Worm (Caenorhabditis elegans) whole organism, midembryonic: ENCODE data around the gene tps-1.

ENCODE experiments used
- T22C8.4 ChIP-seq: fragments of 200-800 bp; sonication (Bioruptor generic); IDR thresholded peaks from 2 replicates; pipeline ENCODE4 v1.3.6; 2022; ENCODE audit warnings: missing genetic modification characterization, missing compliant biosample characterization
- cog-1 ChIP-seq: sonication (generic microtip); optimal IDR thresholded peaks from 2 replicates; lab custom pipeline; 2016; ENCODE audit warnings: missing genetic modification characterization, missing compliant biosample characterization
- flt-1 ChIP-seq: fragments of 200-800 bp; sonication (Bioruptor generic); IDR thresholded peaks from 2 replicates; pipeline ENCODE4 v1.3.6; 2022; ENCODE audit warnings: missing genetic modification characterization, missing compliant biosample characterization
- klf-2 ChIP-seq: fragments of 200-800 bp; sonication (Bioruptor generic); conservative IDR thresholded peaks from 2 replicates; pipeline ENCODE4 v1.3.6; 2022; ENCODE audit warnings: missing genetic modification reagents, missing genetic modification characterization, missing compliant biosample characterization
- med-1 ChIP-seq: sonication (generic microtip); optimal IDR thresholded peaks from 2 replicates; lab custom pipeline; 2017; ENCODE audit warnings: missing genetic modification characterization, mild to moderate bottlenecking, missing compliant biosample characterization, antibody characterized with exemption, missing genetic modification reagents; ENCODE audit not compliant: insufficient read depth
- ref-1 ChIP-seq: fragments of 200-800 bp; sonication (Bioruptor generic); conservative IDR thresholded peaks from 2 replicates; pipeline ENCODE4 v1.3.6; 2022; ENCODE audit warnings: missing genetic modification reagents, missing genetic modification characterization, missing compliant biosample characterization
- tab-1 ChIP-seq: fragments of 200-800 bp; sonication (Bioruptor generic); IDR thresholded peaks from 2 replicates; pipeline ENCODE4 v1.3.6; 2022; ENCODE audit warnings: missing genetic modification characterization, missing compliant biosample characterization
- ztf-23 ChIP-seq: fragments of 200-800 bp; sonication (Bioruptor generic); IDR thresholded peaks from 2 replicates; pipeline ENCODE4 v1.3.6; 2022; ENCODE audit warnings: missing genetic modification reagents, missing genetic modification characterization, missing compliant biosample characterization
- ztf-29 ChIP-seq: fragments of 200-800 bp; sonication (Bioruptor generic); IDR thresholded peaks from 2 replicates; pipeline ENCODE4 v1.3.6; 2022; ENCODE audit warnings: missing genetic modification reagents, missing genetic modification characterization, missing compliant biosample characterization

The tps-1 gene

ce11 chrX:17478677-17479076 lies 4.3 kb upstream of the tps-1 start:
- TF ChIP-seq med-1 (GFP tag; lab: Kevin White, UChicago) (no peak), T22C8.4 (GFP tag; lab: Robert Waterston, UW) (no peak), ztf-23 (no peak), flt-1 (GFP tag; lab: Robert Waterston, UW) (no peak), ref-1 (GFP tag; lab: Robert Waterston, UW) (no peak), cog-1 (no peak), klf-2 (GFP tag; lab: Robert Waterston, UW) (no peak), ztf-29 (GFP tag; lab: Robert Waterston, UW) (no peak), tab-1 (no peak)

- no peak for TF ChIP-seq ztf-23
- TF ChIP-seq ref-1 (GFP tag; lab: Robert Waterston, UW) = no peak
- no peak for TF ChIP-seq med-1 (GFP tag; lab: Kevin White, UChicago)
These were observed 1.6 kb upstream of the tps-1 start for ce11 chrX:17475974-17476373.

ce11 chrX:17472917-17473316 lies 1.4 kb downstream of the tps-1 start:
- no peak for TF ChIP-seq ref-1 (GFP tag; lab: Robert Waterston, UW)
- no peak for TF ChIP-seq ztf-29 (GFP tag; lab: Robert Waterston, UW)
- no peak for TF ChIP-seq tab-1
- no peak for TF ChIP-seq klf-2 (GFP tag; lab: Robert Waterston, UW)
- no peak for TF ChIP-seq flt-1 (GFP tag; lab: Robert Waterston, UW)
- no peak for TF ChIP-seq T22C8.4 (GFP tag; lab: Robert Waterston, UW)
- TF ChIP-seq cog-1 = no peak
- TF ChIP-seq med-1 (GFP tag; lab: Kevin White, UChicago) = no peak
- TF ChIP-seq ztf-23 = no peak

- TF ChIP-seq flt-1 (GFP tag; lab: Robert Waterston, UW) (no peak), ref-1 (GFP tag; lab: Robert Waterston, UW) (no peak), tab-1 (no peak), ztf-29 (GFP tag; lab: Robert Waterston, UW) (no peak)
These were observed 2.6 kb downstream of the tps-1 start for ce11 chrX:17471703-17472102.

- no peak for TF ChIP-seq ztf-23
- TF ChIP-seq cog-1 = no peak
- no peak for TF ChIP-seq med-1 (GFP tag; lab: Kevin White, UChicago)
- no peak for TF ChIP-seq ztf-29 (GFP tag; lab: Robert Waterston, UW)
- TF ChIP-seq ref-1 (GFP tag; lab: Robert Waterston, UW) = no peak
- no peak for TF ChIP-seq flt-1 (GFP tag; lab: Robert Waterston, UW)
- no peak for TF ChIP-seq klf-2 (GFP tag; lab: Robert Waterston, UW)
- TF ChIP-seq tab-1 = no peak
- TF ChIP-seq T22C8.4 (GFP tag; lab: Robert Waterston, UW) = no peak
These were observed 5.9 kb downstream of the tps-1 start for ce11 chrX:17468483-17468882.

ce11 chrX:17466615-17467014 lies 7.7 kb downstream of the tps-1 start, which contains the start of gene ZK54.3:
Gene ZK54.3 (minus strand): TSS chrX:17467005.
- no peak for TF ChIP-seq ztf-23
- no peak for TF ChIP-seq klf-2 (GFP tag; lab: Robert Waterston, UW)
- no peak for TF ChIP-seq tab-1
- no peak for TF ChIP-seq T22C8.4 (GFP tag; lab: Robert Waterston, UW)
- no peak for TF ChIP-seq cog-1
- no peak for TF ChIP-seq ztf-29 (GFP tag; lab: Robert Waterston, UW)
- no peak for TF ChIP-seq flt-1 (GFP tag; lab: Robert Waterston, UW)
- no peak for TF ChIP-seq ref-1 (GFP tag; lab: Robert Waterston, UW)
- no peak for TF ChIP-seq med-1 (GFP tag; lab: Kevin White, UChicago)

ce11 chrX:17464801-17465200 lies 9.5 kb downstream of the tps-1 start, which contains the start of gene slc-17.1:
Gene slc-17.1 (minus strand): TSS chrX:17464901.
- no peak for TF ChIP-seq ztf-23
- TF ChIP-seq ztf-29 (GFP tag; lab: Robert Waterston, UW) = no peak
- no peak for TF ChIP-seq tab-1
- no peak for TF ChIP-seq flt-1 (GFP tag; lab: Robert Waterston, UW)
- TF ChIP-seq med-1 (GFP tag; lab: Kevin White, UChicago) = no peak
- TF ChIP-seq ref-1 (GFP tag; lab: Robert Waterston, UW) = no peak
- no peak for TF ChIP-seq klf-2 (GFP tag; lab: Robert Waterston, UW)
- no peak for TF ChIP-seq T22C8.4 (GFP tag; lab: Robert Waterston, UW)
- no peak for TF ChIP-seq cog-1

ce11 chrX:17461958-17462357 lies 12.4 kb downstream of the tps-1 start:
- TF ChIP-seq ztf-29 (GFP tag; lab: Robert Waterston, UW) (no peak), tab-1 (no peak), cog-1 (no peak), klf-2 (GFP tag; lab: Robert Waterston, UW) (no peak)

- TF ChIP-seq ztf-23 (peak; percentile 60; the same call in 1 of the 2 replicates), T22C8.4 (GFP tag; lab: Robert Waterston, UW) (no peak)
These were observed 15.4 kb downstream of the tps-1 start, which contains the start of gene mlc-1 for ce11 chrX:17458887-17459286. Gene mlc-1 (plus strand): TSS chrX:17459210.

ce11 chrX:17456536-17457165 lies 17.7 kb downstream of the tps-1 start, which contains the start of gene mlc-2:
Gene mlc-2 (minus strand): TSS chrX:17456586.
- TF ChIP-seq ztf-23 (no peak), tab-1 (no peak), ztf-29 (GFP tag; lab: Robert Waterston, UW) (no peak), klf-2 (GFP tag; lab: Robert Waterston, UW) (no peak), med-1 (GFP tag; lab: Kevin White, UChicago) (no peak), cog-1 (peak; percentile 44), flt-1 (GFP tag; lab: Robert Waterston, UW) (no peak)
